Fruit fly (Drosophila melanogaster): ENCODE results near the gene sds22.

- no peak for TF ChIP-seq CG12219 (GFP tag; optimal IDR thresholded peaks at IDR 0.05)
- TF ChIP-seq CG4328 (GFP tag; optimal IDR thresholded peaks at IDR 0.05) = no peak
- TF ChIP-seq NC2α (GFP tag; optimal IDR thresholded peaks at IDR 0.05) = no peak
- no peak for TF ChIP-seq z (GFP tag; IDR thresholded peaks at IDR 0.05)
- no peak for TF ChIP-seq sob (GFP tag; IDR thresholded peaks at IDR 0.05)
- no peak for TF ChIP-seq Gug (GFP tag; IDR thresholded peaks at IDR 0.05)
Observed at dm6 chr3R:17410808-17411207, 19.4 kb downstream of the sds22 start, which contains the start of gene CG5863.

Data from whole organism, embryonic.